Fruit fly (Drosophila melanogaster) whole organism, embryonic: ENCODE measurements around the gene CG32137.
A peak's percentile ranks its signal among the peaks of the same experiment; 100 is the strongest.

Experiments
- Aef1 ChIP-seq: fragments of 200-800 bp; sonication (Bioruptor generic); IDR thresholded peaks from 3 replicates; pipeline ENCODE4 v1.3.6; 2022; ENCODE audit warnings: missing biosample characterization, missing genetic modification characterization
- CG13296 ChIP-seq: fragments of 200-800 bp; sonication (Bioruptor generic); optimal IDR thresholded peaks from 3 replicates; lab custom pipeline; 2018; ENCODE audit warnings: missing biosample characterization, mild to moderate bottlenecking, missing genetic modification characterization
- CG14667 ChIP-seq: fragments of 200-800 bp; sonication (Bioruptor generic); IDR thresholded peaks from 2 replicates; pipeline ENCODE4 v1.3.6; 2022; ENCODE audit warnings: missing biosample characterization, missing genetic modification characterization
- CG15601 ChIP-seq: fragments of 200-800 bp; sonication (Bioruptor generic); optimal IDR thresholded peaks from 3 replicates; lab custom pipeline; 2019; ENCODE audit warnings: missing biosample characterization, mild to moderate bottlenecking, missing genetic modification characterization, moderate library complexity
- CG30431 ChIP-seq: fragments of 200-800 bp; sonication (Bioruptor generic); optimal IDR thresholded peaks from 2 replicates; lab custom pipeline; 2017; ENCODE audit warnings: missing biosample characterization, missing genetic modification characterization
- CG31365 ChIP-seq: fragments of 200-800 bp; sonication (Bioruptor generic); optimal IDR thresholded peaks from 2 replicates; lab custom pipeline; 2018; ENCODE audit warnings: missing biosample characterization, mild to moderate bottlenecking, missing genetic modification characterization
- CG34224 ChIP-seq: fragments of 200-800 bp; sonication (Bioruptor generic); IDR thresholded peaks from 3 replicates; pipeline ENCODE4 v1.3.6; 2022; ENCODE audit warnings: missing biosample characterization, missing genetic modification characterization; ENCODE audit not compliant: partially characterized antibody
- CG34376 ChIP-seq: fragments of 200-800 bp; sonication (Bioruptor generic); optimal IDR thresholded peaks from 2 replicates; lab custom pipeline; 2018; ENCODE audit warnings: missing biosample characterization, mild to moderate bottlenecking, missing genetic modification characterization
- CG4360 ChIP-seq: fragments of 200-800 bp; sonication (Bioruptor generic); IDR thresholded peaks from 2 replicates; pipeline ENCODE4 v1.3.6; 2022; ENCODE audit warnings: missing biosample characterization, missing genetic modification characterization
- CG43689 ChIP-seq: fragments of 200-800 bp; sonication (Bioruptor generic); IDR thresholded peaks from 2 replicates; pipeline ENCODE4 v1.3.6; 2022; ENCODE audit warnings: missing biosample characterization, missing genetic modification characterization
- CG5180 ChIP-seq: fragments of 200-800 bp; sonication (Bioruptor generic); optimal IDR thresholded peaks from 3 replicates; lab custom pipeline; 2017; ENCODE audit warnings: missing biosample characterization, missing genetic modification characterization, mild to moderate bottlenecking, moderate library complexity, missing genetic modification reagents
- CG8944 ChIP-seq: fragments of 200-800 bp; sonication (Bioruptor generic); optimal IDR thresholded peaks from 3 replicates; lab custom pipeline; 2016; ENCODE audit warnings: missing biosample characterization, missing genetic modification characterization
- CkIIα-i1 ChIP-seq: fragments of 200-800 bp; sonication (Bioruptor generic); IDR thresholded peaks from 2 replicates; pipeline ENCODE4 v1.3.6; 2022; ENCODE audit warnings: missing biosample characterization, missing genetic modification characterization
- Deaf1 ChIP-seq: fragments of 200-800 bp; optimal IDR thresholded peaks from 3 replicates; lab custom pipeline; 2019; ENCODE audit warnings: missing biosample characterization, mild to moderate bottlenecking, missing genetic modification characterization, moderate library complexity
- Dll ChIP-seq: fragments of 200-800 bp; sonication (Bioruptor generic); IDR thresholded peaks from 4 replicates; pipeline ENCODE4 v1.3.6; 2022; ENCODE audit warnings: missing biosample characterization, missing genetic modification characterization; ENCODE audit not compliant: partially characterized antibody
- Eip74EF ChIP-seq, 2 experiments: fragments of 200-800 bp in 1 of 2; fragments of >200 bp in 1 of 2; sonication (Bioruptor generic) in 1 of 2; optimal IDR thresholded peaks; 2 replicates each; lab custom pipeline; 2017 to 2019; ENCODE audit warnings: missing biosample characterization in 2 of 2, missing genetic modification characterization in 2 of 2, mild to moderate bottlenecking in 1 of 2, moderate library complexity in 1 of 2
- Ets97D ChIP-seq: fragments of 200-800 bp; sonication (Bioruptor generic); optimal IDR thresholded peaks from 3 replicates; lab custom pipeline; 2016; ENCODE audit warnings: missing biosample characterization, missing genetic modification characterization
- HHEX ChIP-seq: fragments of 200-800 bp; sonication (Bioruptor generic); optimal IDR thresholded peaks from 3 replicates; lab custom pipeline; 2017; ENCODE audit warnings: missing biosample characterization, mild to moderate bottlenecking, missing genetic modification characterization, missing genetic modification reagents
- HLH4C ChIP-seq: fragments of 200-800 bp; sonication (Bioruptor generic); IDR thresholded peaks from 3 replicates; pipeline ENCODE4 v1.3.6; 2022; ENCODE audit warnings: missing biosample characterization, missing genetic modification characterization; ENCODE audit not compliant: partially characterized antibody
- Hr78 ChIP-seq, 2 experiments: fragments of 200-800 bp in 1 of 2; fragments of >200 bp in 1 of 2; sonication (Bioruptor generic) in 1 of 2; optimal IDR thresholded peaks; 2 replicates each; lab custom pipeline; 2017 to 2019; ENCODE audit warnings: missing biosample characterization in 2 of 2, missing genetic modification characterization in 2 of 2, mild to moderate bottlenecking in 1 of 2, moderate library complexity in 1 of 2
- Med ChIP-seq: fragments of 200-800 bp; sonication (Bioruptor generic); peaks from one replicate; lab custom pipeline; 2016; ENCODE audit warnings: missing biosample characterization, missing genetic modification characterization, mild to moderate bottlenecking, inconsistent platforms, moderate library complexity
- Sry-δ ChIP-seq: fragments of 200-800 bp; sonication (Bioruptor generic); optimal IDR thresholded peaks from 2 replicates; lab custom pipeline; 2016; ENCODE audit warnings: missing biosample characterization, missing genetic modification characterization
- Tbp ChIP-seq: fragments of >200 bp; optimal IDR thresholded peaks from 2 replicates; lab custom pipeline; 2018; ENCODE audit warnings: missing biosample characterization, missing genetic modification characterization
- Trl ChIP-seq, 3 experiments: fragments of >200 bp in 2 of 3; fragments of 200-800 bp in 1 of 3; sonication (Bioruptor generic) in 1 of 3; optimal IDR thresholded peaks; 2 replicates in 1 of 3; 3 replicates in 2 of 3; lab custom pipeline; 2016 to 2017; ENCODE audit warnings: missing biosample characterization in 1 of 3, missing genetic modification characterization in 1 of 3
- amos ChIP-seq: fragments of 200-800 bp; sonication (Bioruptor generic); IDR thresholded peaks from 2 replicates; pipeline ENCODE4 v1.3.6; 2022; ENCODE audit warnings: missing biosample characterization, missing genetic modification characterization; ENCODE audit not compliant: partially characterized antibody
- bbx ChIP-seq: fragments of 200-800 bp; sonication (Bioruptor generic); IDR thresholded peaks from 2 replicates; pipeline ENCODE4 v1.3.6; 2022; ENCODE audit warnings: missing biosample characterization, missing genetic modification characterization; ENCODE audit not compliant: partially characterized antibody
- bsh ChIP-seq, 2 experiments: fragments of 200-800 bp; sonication (Bioruptor generic); optimal IDR thresholded peaks; 2 replicates each; lab custom pipeline; 2017 to 2018; ENCODE audit warnings: mild to moderate bottlenecking in 2 of 2, missing biosample characterization in 2 of 2, missing genetic modification characterization in 2 of 2, moderate library complexity in 1 of 2
- chinmo ChIP-seq: fragments of 200-800 bp; sonication (Bioruptor generic); IDR thresholded peaks from 4 replicates; pipeline ENCODE4 v1.3.6; 2022; ENCODE audit warnings: missing biosample characterization, missing genetic modification characterization; ENCODE audit not compliant: partially characterized antibody
- chn ChIP-seq: fragments of 200-800 bp; sonication (Bioruptor generic); optimal IDR thresholded peaks from 2 replicates; lab custom pipeline; 2016; ENCODE audit warnings: missing biosample characterization, missing genetic modification characterization
- en ChIP-seq: fragments of 200-800 bp; sonication (Bioruptor generic); optimal IDR thresholded peaks from 2 replicates; lab custom pipeline; 2016; ENCODE audit warnings: missing biosample characterization, missing genetic modification characterization
- h ChIP-seq: fragments of >200 bp; optimal IDR thresholded peaks from 2 replicates; lab custom pipeline; 2017
- hkb ChIP-seq, 2 experiments: fragments of 200-800 bp in 1 of 2; fragments of >200 bp in 1 of 2; sonication (Bioruptor generic) in 1 of 2; IDR thresholded peaks in 1 of 2; optimal IDR thresholded peaks in 1 of 2; 2 replicates each; pipeline versions ENCODE4 v1.3.6 to Lab custom; 2017 to 2022; ENCODE audit warnings: missing biosample characterization in 1 of 2, missing genetic modification characterization in 1 of 2
- kni ChIP-seq: fragments of 200-800 bp; sonication (Bioruptor generic); optimal IDR thresholded peaks from 3 replicates; lab custom pipeline; 2017; ENCODE audit warnings: mild to moderate bottlenecking, missing biosample characterization, missing genetic modification reagents, missing genetic modification characterization
- lbe ChIP-seq: fragments of 200-800 bp; sonication (Bioruptor generic); optimal IDR thresholded peaks from 2 replicates; lab custom pipeline; 2016; ENCODE audit warnings: missing biosample characterization, mild to moderate bottlenecking, missing genetic modification characterization
- nom ChIP-seq: fragments of 200-800 bp; sonication (Bioruptor generic); optimal IDR thresholded peaks from 2 replicates; lab custom pipeline; 2017; ENCODE audit warnings: missing biosample characterization, missing genetic modification characterization, mild to moderate bottlenecking, moderate library complexity, missing genetic modification reagents
- odd ChIP-seq: fragments of 200-800 bp; sonication (Bioruptor generic); optimal IDR thresholded peaks from 2 replicates; lab custom pipeline; 2017; ENCODE audit warnings: missing biosample characterization, mild to moderate bottlenecking, missing genetic modification characterization
- pros ChIP-seq: fragments of 200-800 bp; sonication (Bioruptor generic); optimal IDR thresholded peaks from 3 replicates; lab custom pipeline; 2019; ENCODE audit warnings: missing biosample characterization, mild to moderate bottlenecking, missing genetic modification characterization, moderate library complexity
- sens ChIP-seq: fragments of 200-800 bp; sonication (Bioruptor generic); peaks from one replicate; lab custom pipeline; 2016; ENCODE audit warnings: missing biosample characterization, missing genetic modification characterization
- sna ChIP-seq: fragments of 200-800 bp; sonication (Bioruptor generic); IDR thresholded peaks from 2 replicates; pipeline ENCODE4 v1.3.6; 2022; ENCODE audit warnings: missing biosample characterization, missing genetic modification characterization; ENCODE audit not compliant: partially characterized antibody
- so ChIP-seq: fragments of 200-800 bp; sonication (Bioruptor generic); IDR thresholded peaks from 3 replicates; pipeline ENCODE4 v1.3.6; 2022; ENCODE audit warnings: missing biosample characterization, missing genetic modification characterization
- sob ChIP-seq: fragments of 200-800 bp; sonication (Bioruptor generic); IDR thresholded peaks from 2 replicates; pipeline ENCODE4 v1.3.6; 2022; ENCODE audit warnings: missing biosample characterization, missing genetic modification characterization
- sqz ChIP-seq: fragments of 200-800 bp; sonication (Bioruptor generic); optimal IDR thresholded peaks from 3 replicates; lab custom pipeline; 2018; ENCODE audit warnings: missing biosample characterization, mild to moderate bottlenecking, missing genetic modification characterization
- stwl ChIP-seq: fragments of 200-800 bp; sonication (Bioruptor generic); optimal IDR thresholded peaks from 3 replicates; lab custom pipeline; 2018; ENCODE audit warnings: missing biosample characterization, mild to moderate bottlenecking, missing genetic modification characterization, moderate library complexity
- wdn ChIP-seq: fragments of 200-800 bp; sonication (Bioruptor generic); IDR thresholded peaks from 2 replicates; pipeline ENCODE4 v1.3.6; 2022; ENCODE audit warnings: missing biosample characterization, missing genetic modification characterization
- wek ChIP-seq: fragments of 200-800 bp; sonication (Bioruptor generic); optimal IDR thresholded peaks from 3 replicates; lab custom pipeline; 2018; ENCODE audit warnings: missing biosample characterization, mild to moderate bottlenecking, missing genetic modification characterization, moderate library complexity

Gene CG32137

dm6 chr3L:13928769-13929594, 10.1 kb upstream of the CG32137 start, which contains the start of the genes CG8833 and DCTN1-p150 (continued):
- TF ChIP-seq CG14667 = no peak
- TF ChIP-seq CG8944 (GFP tag; lab: Kevin White, UChicago) = peak; percentile 33
- TF ChIP-seq Dll (GFP tag; lab: Robert Waterston, UW) = peak; percentile 67; the same call in 3 of the 4 replicates
- peak; percentile 13 for TF ChIP-seq CG15601 (tag; lab: Kevin White, UChicago)
- TF ChIP-seq h = no peak
- no peak for TF ChIP-seq sob (GFP tag; lab: Robert Waterston, UW)
- TF ChIP-seq CkIIα-i1 (GFP tag; lab: Robert Waterston, UW) = no peak
- TF ChIP-seq lbe (GFP tag; lab: Kevin White, UChicago) = no peak
- TF ChIP-seq Aef1 (GFP tag; lab: Robert Waterston, UW) = peak; percentile 36; the same call in 1 of the 3 replicates
- no peak for TF ChIP-seq wek (GFP tag; lab: Kevin White, UChicago)
- no peak for TF ChIP-seq en (GFP tag; lab: Kevin White, UChicago)
- TF ChIP-seq bbx (GFP tag; lab: Robert Waterston, UW) = no peak
- TF ChIP-seq HLH4C = no peak
- TF ChIP-seq CG30431 (GFP tag; lab: Kevin White, UChicago) = no peak
- TF ChIP-seq CG31365 (tag; lab: Kevin White, UChicago) = no peak

dm6 chr3L:13934902-13935301, 4.1 kb upstream of the CG32137 start:
- TF ChIP-seq CG4360 (GFP tag; lab: Robert Waterston, UW) (peak; percentile 68), CG43689 (GFP tag; lab: Robert Waterston, UW) (no peak), Trl (optimal IDR thresholded peaks at IDR 0.05; lab: Kevin White, UChicago) (peak; percentile 51 to 56), Trl (GFP tag; optimal IDR thresholded peaks at IDR 0.05; lab: Kevin White, UChicago) (no peak), chinmo (GFP tag; lab: Robert Waterston, UW) (peak; percentile 88; the same call in 2 of the 4 replicates), Sry-δ (no peak), CG5180 (GFP tag; lab: Kevin White, UChicago) (peak; percentile 79), wdn (GFP tag; lab: Robert Waterston, UW) (0 out of 2 replicates have a peak, but pooled peaks have one; percentile 18), Deaf1 (tag; lab: Kevin White, UChicago) (peak; percentile 57), amos (GFP tag; lab: Robert Waterston, UW) (no peak), Hr78 (GFP tag; optimal IDR thresholded peaks at IDR 0.05; lab: Kevin White, UChicago) (peak in 1 of 2 experiments; percentile 49), HHEX (GFP tag; lab: Kevin White, UChicago) (peak; percentile 20), Med (peak; percentile 43), odd (GFP tag; lab: Kevin White, UChicago) (peak; percentile 7), kni (GFP tag; lab: Kevin White, UChicago) (peak; percentile 5), chn (GFP tag; lab: Kevin White, UChicago) (no peak), sqz (GFP tag; lab: Kevin White, UChicago) (peak; percentile 63), pros (GFP tag; lab: Kevin White, UChicago) (peak; percentile 16), CG34376 (GFP tag; lab: Kevin White, UChicago) (peak; percentile 16), nom (peak; percentile 39), CG34224 (GFP tag; lab: Robert Waterston, UW) (peak; percentile 18; the same call in 1 of the 3 replicates), CG13296 (GFP tag; lab: Kevin White, UChicago) (peak; percentile 34), hkb (optimal IDR thresholded peaks at IDR 0.05; lab: Kevin White, UChicago) (no peak), hkb (GFP tag; IDR thresholded peaks at IDR 0.05; lab: Robert Waterston, UW) (peak; percentile 39; the same call in 1 of the 2 replicates), sens (GFP tag; lab: Kevin White, UChicago) (peak; percentile 57), Tbp (no peak), so (GFP tag; lab: Robert Waterston, UW) (peak; percentile 45; the same call in 1 of the 3 replicates), sna (0 out of 2 replicates have a peak, but pooled peaks have one; percentile 16), bsh (GFP tag; optimal IDR thresholded peaks at IDR 0.05; lab: Kevin White, UChicago) (peak in 1 of 2 experiments; percentile 23), Eip74EF (GFP tag; optimal IDR thresholded peaks at IDR 0.05; lab: Kevin White, UChicago) (peak in 1 of 2 experiments; percentile 22), Ets97D (GFP tag; lab: Kevin White, UChicago) (peak; percentile 35), stwl (tag; lab: Kevin White, UChicago) (peak; percentile 14)
